Fruit fly (Drosophila melanogaster) whole organism, embryonic: ENCODE measurements around the gene Rab3-GAP.

Source experiments
- ATbp ChIP-seq: fragments of 200-800 bp; sonication (Bioruptor generic); optimal IDR thresholded peaks from 2 replicates; lab custom pipeline; 2017; ENCODE audit warnings: missing biosample characterization, mild to moderate bottlenecking, missing genetic modification characterization, missing genetic modification reagents
- CG1024 ChIP-seq: fragments of 200-800 bp; sonication (Bioruptor generic); IDR thresholded peaks from 2 replicates; pipeline ENCODE4 v1.3.6; 2022; ENCODE audit warnings: missing biosample characterization, missing genetic modification characterization
- CG12391 ChIP-seq: fragments of 200-800 bp; sonication (Bioruptor generic); optimal IDR thresholded peaks from 3 replicates; lab custom pipeline; 2018; ENCODE audit warnings: missing biosample characterization, mild to moderate bottlenecking, missing genetic modification characterization, moderate library complexity
- CG12659 ChIP-seq: fragments of 200-800 bp; sonication (Bioruptor generic); optimal IDR thresholded peaks from 3 replicates; lab custom pipeline; 2017; ENCODE audit warnings: mild to moderate bottlenecking, missing biosample characterization, missing genetic modification reagents, missing genetic modification characterization
- CG12769 ChIP-seq: fragments of 200-800 bp; sonication (Bioruptor generic); optimal IDR thresholded peaks from 2 replicates; lab custom pipeline; 2019; ENCODE audit warnings: missing biosample characterization, mild to moderate bottlenecking, missing genetic modification characterization, moderate library complexity
- CG15011 ChIP-seq: fragments of 200-800 bp; sonication (Bioruptor generic); optimal IDR thresholded peaks from 3 replicates; lab custom pipeline; 2018; ENCODE audit warnings: missing biosample characterization, mild to moderate bottlenecking, missing genetic modification characterization
- CG17612 ChIP-seq: fragments of 200-800 bp; sonication (Bioruptor generic); IDR thresholded peaks from 2 replicates; pipeline ENCODE4 v1.3.6; 2022; ENCODE audit warnings: missing biosample characterization, missing genetic modification characterization
- CG1792 ChIP-seq: fragments of 200-800 bp; sonication (Bioruptor generic); optimal IDR thresholded peaks from 2 replicates; lab custom pipeline; 2016; ENCODE audit warnings: missing biosample characterization, missing genetic modification characterization
- CG3281 ChIP-seq: fragments of 200-800 bp; sonication (Bioruptor generic); optimal IDR thresholded peaks from 3 replicates; lab custom pipeline; 2017; ENCODE audit warnings: missing biosample characterization, mild to moderate bottlenecking, missing genetic modification characterization
- CG34422 ChIP-seq: fragments of 200-800 bp; sonication (Bioruptor generic); IDR thresholded peaks from 3 replicates; pipeline ENCODE4 v1.3.6; 2022; ENCODE audit warnings: missing biosample characterization, missing genetic modification characterization
- CG3995 ChIP-seq: fragments of 200-800 bp; sonication (Bioruptor generic); optimal IDR thresholded peaks from 3 replicates; lab custom pipeline; 2016; ENCODE audit warnings: missing biosample characterization, missing genetic modification characterization
- CHES-1-like ChIP-seq: fragments of 200-800 bp; sonication (Bioruptor generic); optimal IDR thresholded peaks from 2 replicates; lab custom pipeline; 2016; ENCODE audit warnings: missing biosample characterization, missing genetic modification characterization
- Camta ChIP-seq: fragments of 200-800 bp; sonication (Bioruptor generic); optimal IDR thresholded peaks from 2 replicates; lab custom pipeline; 2016; ENCODE audit warnings: missing biosample characterization, missing genetic modification characterization
- CrebB ChIP-seq: fragments of 200-800 bp; sonication (Bioruptor generic); optimal IDR thresholded peaks from 3 replicates; lab custom pipeline; 2018; ENCODE audit warnings: missing biosample characterization, mild to moderate bottlenecking, missing genetic modification characterization
- Dad ChIP-seq: fragments of 200-800 bp; sonication (Bioruptor generic); optimal IDR thresholded peaks from 3 replicates; lab custom pipeline; 2016; ENCODE audit warnings: missing biosample characterization, missing genetic modification characterization
- Dref ChIP-seq: fragments of 200-800 bp; sonication (Bioruptor generic); IDR thresholded peaks from 2 replicates; pipeline ENCODE4 v1.3.6; 2022; ENCODE audit warnings: missing biosample characterization, missing genetic modification characterization
- Ets65A ChIP-seq: fragments of 200-800 bp; sonication (Bioruptor generic); peaks from one replicate; lab custom pipeline; 2016; ENCODE audit warnings: missing biosample characterization, missing genetic modification characterization
- Ets97D ChIP-seq: fragments of 200-800 bp; sonication (Bioruptor generic); optimal IDR thresholded peaks from 3 replicates; lab custom pipeline; 2016; ENCODE audit warnings: missing biosample characterization, missing genetic modification characterization
- GATAe ChIP-seq: fragments of 200-800 bp; sonication (Bioruptor generic); conservative IDR thresholded peaks from 2 replicates; pipeline ENCODE4 v1.3.6; 2022; ENCODE audit warnings: missing biosample characterization, missing genetic modification characterization
- Gug ChIP-seq: fragments of 200-800 bp; sonication (Bioruptor generic); IDR thresholded peaks from 4 replicates; pipeline ENCODE4 v1.3.6; 2022; ENCODE audit warnings: missing biosample characterization, missing genetic modification characterization
- Hey ChIP-seq: fragments of 200-800 bp; sonication (Bioruptor generic); optimal IDR thresholded peaks from 3 replicates; lab custom pipeline; 2018; ENCODE audit warnings: missing biosample characterization, mild to moderate bottlenecking, missing genetic modification characterization
- Hr39 ChIP-seq: fragments of >200 bp; optimal IDR thresholded peaks from 2 replicates; lab custom pipeline; 2017
- MESR4 ChIP-seq: fragments of 200-800 bp; sonication (Bioruptor generic); optimal IDR thresholded peaks from 2 replicates; lab custom pipeline; 2018; ENCODE audit warnings: missing biosample characterization, mild to moderate bottlenecking, missing genetic modification characterization, moderate library complexity
- Sin3A ChIP-seq: fragments of >200 bp; optimal IDR thresholded peaks from 2 replicates; lab custom pipeline; 2018
- Sox100B ChIP-seq: fragments of 200-800 bp; sonication (Bioruptor generic); optimal IDR thresholded peaks from 3 replicates; lab custom pipeline; 2018; ENCODE audit warnings: missing biosample characterization, mild to moderate bottlenecking, missing genetic modification characterization
- Sry-δ ChIP-seq: fragments of 200-800 bp; sonication (Bioruptor generic); optimal IDR thresholded peaks from 2 replicates; lab custom pipeline; 2016; ENCODE audit warnings: missing biosample characterization, missing genetic modification characterization
- YL-1 ChIP-seq: fragments of 200-800 bp; sonication (Bioruptor generic); optimal IDR thresholded peaks from 3 replicates; lab custom pipeline; 2017; ENCODE audit warnings: missing biosample characterization, mild to moderate bottlenecking, missing genetic modification characterization
- cad ChIP-seq: fragments of >200 bp; optimal IDR thresholded peaks from 2 replicates; lab custom pipeline; 2017; ENCODE audit warnings: missing biosample characterization, missing genetic modification characterization
- crol ChIP-seq: fragments of 200-800 bp; sonication (Bioruptor generic); IDR thresholded peaks from 2 replicates; pipeline ENCODE4 v1.3.6; 2022; ENCODE audit warnings: missing biosample characterization, missing genetic modification characterization
- cwo ChIP-seq: fragments of 200-800 bp; sonication (Bioruptor generic); optimal IDR thresholded peaks from 3 replicates; lab custom pipeline; 2017; ENCODE audit warnings: missing biosample characterization, missing genetic modification characterization, mild to moderate bottlenecking, moderate library complexity, missing genetic modification reagents
- grau ChIP-seq: fragments of 200-800 bp; optimal IDR thresholded peaks from 3 replicates; lab custom pipeline; 2019; ENCODE audit warnings: missing biosample characterization, mild to moderate bottlenecking, missing genetic modification characterization, moderate library complexity
- kay ChIP-seq: fragments of 200-800 bp; sonication (Bioruptor generic); optimal IDR thresholded peaks from 2 replicates; lab custom pipeline; 2016; ENCODE audit warnings: missing biosample characterization, missing genetic modification characterization
- knrl ChIP-seq: fragments of 200-800 bp; sonication (Bioruptor generic); IDR thresholded peaks from 3 replicates; pipeline ENCODE4 v1.3.6; 2022; ENCODE audit warnings: missing biosample characterization, missing genetic modification characterization; ENCODE audit not compliant: partially characterized antibody
- luna ChIP-seq: fragments of 200-800 bp; sonication (Bioruptor generic); optimal IDR thresholded peaks from 2 replicates; lab custom pipeline; 2016; ENCODE audit warnings: missing biosample characterization, missing genetic modification characterization
- mld ChIP-seq: fragments of 200-800 bp; sonication (Bioruptor generic); IDR thresholded peaks from 3 replicates; pipeline ENCODE4 v1.3.6; 2022; ENCODE audit warnings: missing biosample characterization, missing genetic modification characterization; ENCODE audit not compliant: partially characterized antibody
- nau ChIP-seq: fragments of 200-800 bp; sonication (Bioruptor generic); optimal IDR thresholded peaks from 3 replicates; lab custom pipeline; 2017; ENCODE audit warnings: missing biosample characterization, mild to moderate bottlenecking, missing genetic modification characterization, missing genetic modification reagents
- nmo ChIP-seq: fragments of 200-800 bp; sonication (Bioruptor generic); optimal IDR thresholded peaks from 2 replicates; lab custom pipeline; 2018; ENCODE audit warnings: missing biosample characterization, mild to moderate bottlenecking, missing genetic modification characterization, moderate library complexity
- peb ChIP-seq: fragments of 200-800 bp; sonication (Bioruptor generic); IDR thresholded peaks from 2 replicates; pipeline ENCODE4 v1.3.6; 2022; ENCODE audit warnings: missing biosample characterization, missing genetic modification characterization
- phol ChIP-seq: fragments of 200-800 bp; sonication (Bioruptor generic); optimal IDR thresholded peaks from 3 replicates; lab custom pipeline; 2018; ENCODE audit warnings: missing biosample characterization, mild to moderate bottlenecking, missing genetic modification characterization, moderate library complexity
- repo ChIP-seq: fragments of 200-800 bp; sonication (Bioruptor generic); optimal IDR thresholded peaks from 2 replicates; lab custom pipeline; 2016; ENCODE audit warnings: missing biosample characterization, missing genetic modification characterization
- rib ChIP-seq: fragments of 200-800 bp; sonication (Bioruptor generic); IDR thresholded peaks from 2 replicates; pipeline ENCODE4 v1.3.6; 2022; ENCODE audit warnings: missing biosample characterization, missing genetic modification characterization
- row ChIP-seq: fragments of 200-800 bp; sonication (Bioruptor generic); IDR thresholded peaks from 3 replicates; pipeline ENCODE4 v1.3.6; 2022; ENCODE audit warnings: missing biosample characterization, missing genetic modification characterization
- run ChIP-seq: fragments of 200-800 bp; sonication (Bioruptor generic); optimal IDR thresholded peaks from 3 replicates; lab custom pipeline; 2018; ENCODE audit warnings: missing biosample characterization, mild to moderate bottlenecking, missing genetic modification characterization
- scrt ChIP-seq: fragments of 200-800 bp; sonication (Bioruptor generic); optimal IDR thresholded peaks from 2 replicates; lab custom pipeline; 2018; ENCODE audit warnings: missing biosample characterization, mild to moderate bottlenecking, missing genetic modification characterization, moderate library complexity
- sens ChIP-seq: fragments of 200-800 bp; sonication (Bioruptor generic); peaks from one replicate; lab custom pipeline; 2016; ENCODE audit warnings: missing biosample characterization, missing genetic modification characterization
- slbo ChIP-seq: fragments of 200-800 bp; sonication (Bioruptor generic); IDR thresholded peaks from 2 replicates; pipeline ENCODE4 v1.3.6; 2022; ENCODE audit warnings: missing biosample characterization, missing genetic modification characterization
- so ChIP-seq: fragments of 200-800 bp; sonication (Bioruptor generic); IDR thresholded peaks from 3 replicates; pipeline ENCODE4 v1.3.6; 2022; ENCODE audit warnings: missing biosample characterization, missing genetic modification characterization
- stwl ChIP-seq: fragments of 200-800 bp; sonication (Bioruptor generic); optimal IDR thresholded peaks from 3 replicates; lab custom pipeline; 2018; ENCODE audit warnings: missing biosample characterization, mild to moderate bottlenecking, missing genetic modification characterization, moderate library complexity
- sug ChIP-seq: fragments of 200-800 bp; optimal IDR thresholded peaks from 2 replicates; lab custom pipeline; 2019; ENCODE audit warnings: missing biosample characterization, mild to moderate bottlenecking, missing genetic modification characterization, moderate library complexity
- trem ChIP-seq: fragments of 200-800 bp; optimal IDR thresholded peaks from 3 replicates; lab custom pipeline; 2019; ENCODE audit warnings: missing biosample characterization, mild to moderate bottlenecking, missing genetic modification characterization, moderate library complexity
- usp ChIP-seq: fragments of >200 bp; optimal IDR thresholded peaks from 2 replicates; lab custom pipeline; 2017; ENCODE audit warnings: missing biosample characterization, missing genetic modification characterization

Gene Rab3-GAP

DNA sequence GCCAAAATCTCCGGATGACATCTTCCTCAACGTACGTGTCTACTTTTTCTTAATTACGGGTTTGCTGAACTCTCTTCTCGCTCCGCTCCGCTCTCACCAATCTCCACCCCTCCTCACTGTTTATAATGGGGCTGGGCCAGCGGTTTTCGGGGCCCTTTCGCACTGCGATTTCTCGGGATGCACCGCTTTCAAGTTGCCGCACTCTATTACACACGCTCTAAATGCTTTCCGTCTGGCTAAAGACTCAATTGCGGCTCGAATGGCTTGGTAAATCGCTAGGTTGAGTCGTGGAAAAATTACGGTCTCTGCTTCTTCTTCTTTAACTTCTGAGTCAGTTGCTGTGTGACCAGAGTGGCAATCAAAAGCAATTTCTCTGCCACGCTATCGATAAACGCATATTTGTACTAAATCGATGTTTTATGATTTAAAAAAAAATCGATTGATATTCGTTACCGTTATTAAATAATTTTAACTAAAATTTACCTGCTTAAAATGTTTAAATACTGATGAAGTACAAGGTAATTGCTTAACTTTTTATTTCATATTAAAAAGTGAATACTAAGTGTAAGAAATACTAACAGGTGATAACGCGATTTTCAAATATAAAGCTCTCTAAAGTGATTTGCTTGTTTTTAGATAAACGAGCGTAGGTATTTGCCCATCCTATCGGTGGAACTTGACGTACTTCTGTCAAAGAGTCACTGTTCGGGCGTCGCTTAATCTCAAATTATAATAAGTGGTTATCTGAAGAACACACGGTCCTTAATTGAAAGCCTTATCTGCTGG, 46.0 kb upstream of the Rab3-GAP start, which contains the start of the genes Rab6 and Phae1 (continued):
- TF ChIP-seq mld (no peak), kay (GFP tag; lab: Kevin White, UChicago) (peak; percentile 94), trem (peak; percentile 77), Hr39 (no peak), Ets65A (GFP tag; lab: Kevin White, UChicago) (no peak), usp (no peak), ATbp (GFP tag; lab: Kevin White, UChicago) (no peak), run (tag; lab: Kevin White, UChicago) (no peak), scrt (GFP tag; lab: Kevin White, UChicago) (no peak), CG12659 (GFP tag; lab: Kevin White, UChicago) (peak; percentile 8), CG15011 (GFP tag; lab: Kevin White, UChicago) (no peak), peb (GFP tag; lab: Robert Waterston, UW) (no peak), CG12391 (peak; percentile 20), MESR4 (GFP tag; lab: Kevin White, UChicago) (peak; percentile 99), CG1024 (GFP tag; lab: Robert Waterston, UW) (no peak), sug (peak; percentile 10), CG3995 (GFP tag; lab: Kevin White, UChicago) (peak; percentile 89), Hey (tag; lab: Kevin White, UChicago) (peak; percentile 50), Sry-δ (GFP tag; lab: Kevin White, UChicago) (peak; percentile 70), GATAe (no peak), YL-1 (peak; percentile 88), rib (no peak), cwo (GFP tag; lab: Kevin White, UChicago) (peak; percentile 17), CG12769 (no peak), CG1792 (no peak), nmo (peak; percentile 44), Gug (no peak), phol (tag; lab: Kevin White, UChicago) (peak; percentile 27), Sin3A (lab: Kevin White, UChicago) (peak; percentile 45), CG34422 (GFP tag; lab: Robert Waterston, UW) (peak; percentile 85; the same call in 1 of the 3 replicates), CrebB (tag; lab: Kevin White, UChicago) (no peak), nau (GFP tag; lab: Kevin White, UChicago) (no peak), slbo (GFP tag; lab: Robert Waterston, UW) (no peak), sens (GFP tag; lab: Kevin White, UChicago) (peak; percentile 29), CG17612 (GFP tag; lab: Robert Waterston, UW) (no peak), CG3281 (GFP tag; lab: Kevin White, UChicago) (no peak), grau (no peak), knrl (GFP tag; lab: Robert Waterston, UW) (peak; percentile 82), repo (GFP tag; lab: Kevin White, UChicago) (no peak), Camta (GFP tag; lab: Kevin White, UChicago) (no peak), Dref (peak; percentile 88), Sox100B (no peak), row (GFP tag; lab: Robert Waterston, UW) (0 out of 3 replicates have a peak, but pooled peaks have one; percentile 24), stwl (tag; lab: Kevin White, UChicago) (peak; percentile 98), Ets97D (GFP tag; lab: Kevin White, UChicago) (peak; percentile 55), luna (GFP tag; lab: Kevin White, UChicago) (no peak), crol (GFP tag; lab: Robert Waterston, UW) (peak; percentile 83), Dad (GFP tag; lab: Kevin White, UChicago) (no peak), so (GFP tag; lab: Robert Waterston, UW) (no peak), CHES-1-like (GFP tag; lab: Kevin White, UChicago) (peak; percentile 41), cad (GFP tag; lab: Kevin White, UChicago) (no peak)
